Fruit fly (Drosophila melanogaster) whole organism: ENCODE results near the gene Act87E.

Experiments used
- EcR ChIP-seq, 2 experiments: fragments of >200 bp; optimal IDR thresholded peaks; 2 replicates each; lab custom pipeline; 2017; ENCODE audit warnings: missing biosample characterization in 2 of 2, missing genetic modification characterization in 2 of 2, missing genetic modification reagents in 2 of 2
- pan ChIP-seq: fragments of >200 bp; optimal IDR thresholded peaks from 2 replicates; lab custom pipeline; 2017
- usp ChIP-seq: fragments of >200 bp; optimal IDR thresholded peaks from 2 replicates; lab custom pipeline; 2017; ENCODE audit warnings: missing biosample characterization, missing genetic modification characterization, mixed read lengths

DNA sequence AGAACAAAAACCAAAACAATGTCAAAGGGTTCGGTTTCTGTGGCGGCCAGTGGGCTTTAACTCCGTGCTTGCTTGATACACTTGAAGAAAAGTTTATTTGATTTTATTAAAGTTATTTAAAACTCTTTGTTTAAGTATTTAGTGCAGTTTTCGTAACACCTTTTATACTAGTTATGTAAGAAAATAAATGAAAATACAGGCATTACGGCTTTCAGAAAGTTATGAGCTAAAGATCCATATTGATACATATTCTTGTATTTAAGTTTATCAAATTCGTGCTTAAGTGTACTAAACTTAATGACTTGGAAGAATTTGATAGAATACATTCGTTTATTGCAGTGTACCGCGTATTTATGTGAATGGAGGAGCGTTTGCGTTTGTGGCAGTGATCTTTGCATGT is 20.7 kb downstream of the Act87E start:
- TF ChIP-seq usp = no peak
- no peak for TF ChIP-seq pan
- no peak for TF ChIP-seq EcR (GFP tag; optimal IDR thresholded peaks at IDR 0.05; lab: Kevin White, UChicago)
